Worm (Caenorhabditis elegans): ENCODE measurements around the gene ccar-1.

DNA sequence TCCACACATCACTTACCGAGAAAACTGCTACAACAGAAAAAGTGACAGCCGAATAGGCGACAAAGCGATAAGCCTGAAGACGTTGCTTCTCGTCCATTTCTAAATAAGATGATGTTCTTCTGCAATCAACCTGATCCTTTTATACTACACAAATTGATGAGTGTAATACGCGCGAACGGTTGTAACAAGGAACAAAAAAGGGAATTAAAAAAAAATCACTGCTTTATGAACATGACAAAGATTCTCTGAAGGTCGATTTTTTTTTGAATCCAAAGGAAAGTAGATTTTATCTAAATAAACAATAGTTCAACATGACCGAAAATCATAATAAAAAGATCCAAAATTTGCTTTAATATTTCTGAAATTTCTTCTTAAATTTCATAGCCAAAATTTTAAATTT is 27.9 kb downstream of the ccar-1 start, which contains the start of gene col-133:
- TF ChIP-seq cog-1 (tag; optimal IDR thresholded peaks at IDR 0.05) = no peak
- TF ChIP-seq T22C8.4 (GFP tag; IDR thresholded peaks at IDR 0.05) = no peak
- TF ChIP-seq ztf-29 (GFP tag; IDR thresholded peaks at IDR 0.05) = no peak
- TF ChIP-seq ztf-23 (GFP tag; IDR thresholded peaks at IDR 0.05) = no peak
- TF ChIP-seq klf-2 (GFP tag; conservative IDR thresholded peaks at IDR 0.05) = no peak
- no peak for TF ChIP-seq flt-1 (GFP tag; IDR thresholded peaks at IDR 0.05)

Data from whole organism, midembryonic.